Fruit fly (Drosophila melanogaster) whole organism, embryonic: Measurements from ENCODE around the gene CG10252.

ENCODE experiments used
- Atf-2 ChIP-seq: fragments of 200-800 bp; sonication (Bioruptor generic); optimal IDR thresholded peaks from 2 replicates; lab custom pipeline; 2016; ENCODE audit warnings: missing biosample characterization, missing genetic modification characterization
- CG10209 ChIP-seq: fragments of 200-800 bp; sonication (Bioruptor generic); optimal IDR thresholded peaks from 3 replicates; lab custom pipeline; 2017; ENCODE audit warnings: missing biosample characterization, mild to moderate bottlenecking, missing genetic modification characterization, missing genetic modification reagents
- CG1024 ChIP-seq: fragments of 200-800 bp; sonication (Bioruptor generic); IDR thresholded peaks from 2 replicates; pipeline ENCODE4 v1.3.6; 2022; ENCODE audit warnings: missing biosample characterization, missing genetic modification characterization
- CG11723 ChIP-seq: fragments of 200-800 bp; sonication (Bioruptor generic); optimal IDR thresholded peaks from 2 replicates; lab custom pipeline; 2017; ENCODE audit warnings: missing biosample characterization, mild to moderate bottlenecking, missing genetic modification characterization
- CG12299 ChIP-seq: fragments of 200-800 bp; sonication (Bioruptor generic); optimal IDR thresholded peaks from 2 replicates; lab custom pipeline; 2018; ENCODE audit warnings: missing biosample characterization, mild to moderate bottlenecking, missing genetic modification characterization
- CG12769 ChIP-seq: fragments of 200-800 bp; sonication (Bioruptor generic); optimal IDR thresholded peaks from 2 replicates; lab custom pipeline; 2019; ENCODE audit warnings: missing biosample characterization, mild to moderate bottlenecking, missing genetic modification characterization, moderate library complexity
- CG13624 ChIP-seq: fragments of 200-800 bp; sonication (Bioruptor generic); optimal IDR thresholded peaks from 2 replicates; lab custom pipeline; 2016; ENCODE audit warnings: missing biosample characterization, missing genetic modification characterization
- CG14014 ChIP-seq: fragments of 200-800 bp; sonication (Bioruptor generic); IDR thresholded peaks from 2 replicates; pipeline ENCODE4 v1.3.6; 2022; ENCODE audit warnings: missing biosample characterization, missing genetic modification characterization
- CG18262 ChIP-seq: fragments of 200-800 bp; optimal IDR thresholded peaks from 3 replicates; lab custom pipeline; 2019; ENCODE audit warnings: missing biosample characterization, mild to moderate bottlenecking, missing genetic modification characterization, moderate library complexity
- CG32532 ChIP-seq: fragments of 200-800 bp; sonication (Bioruptor generic); IDR thresholded peaks from 2 replicates; pipeline ENCODE4 v1.3.6; 2022; ENCODE audit warnings: missing biosample characterization, missing genetic modification characterization
- CG3847 ChIP-seq: fragments of 200-800 bp; sonication (Bioruptor generic); IDR thresholded peaks from 2 replicates; pipeline ENCODE4 v1.3.6; 2022; ENCODE audit warnings: missing biosample characterization, missing genetic modification characterization
- CG4730 ChIP-seq: fragments of 200-800 bp; sonication (Bioruptor generic); IDR thresholded peaks from 2 replicates; pipeline ENCODE4 v1.3.6; 2022; ENCODE audit warnings: missing biosample characterization, missing genetic modification characterization
- CG6175 ChIP-seq: fragments of 200-800 bp; sonication (Bioruptor generic); IDR thresholded peaks from 3 replicates; pipeline ENCODE4 v1.3.6; 2022; ENCODE audit warnings: missing biosample characterization, missing genetic modification characterization
- CG6254 ChIP-seq: fragments of 200-800 bp; sonication (Bioruptor generic); optimal IDR thresholded peaks from 3 replicates; lab custom pipeline; 2017; ENCODE audit warnings: mild to moderate bottlenecking, missing biosample characterization, missing genetic modification reagents, missing genetic modification characterization
- CG6813 ChIP-seq: fragments of 200-800 bp; sonication (Bioruptor generic); optimal IDR thresholded peaks from 2 replicates; lab custom pipeline; 2017; ENCODE audit warnings: missing biosample characterization, missing genetic modification characterization, mild to moderate bottlenecking, moderate library complexity, missing genetic modification reagents
- CG7786 ChIP-seq: fragments of 200-800 bp; sonication (Bioruptor generic); optimal IDR thresholded peaks from 2 replicates; lab custom pipeline; 2016; ENCODE audit warnings: missing biosample characterization, missing genetic modification characterization
- CTCF ChIP-seq: fragments of 200-800 bp; sonication (Bioruptor generic); optimal IDR thresholded peaks from 2 replicates; lab custom pipeline; 2017; ENCODE audit warnings: missing biosample characterization, mild to moderate bottlenecking, missing genetic modification characterization, moderate library complexity
- D19A ChIP-seq: fragments of 200-800 bp; optimal IDR thresholded peaks from 3 replicates; lab custom pipeline; 2019; ENCODE audit warnings: missing biosample characterization, mild to moderate bottlenecking, missing genetic modification characterization, moderate library complexity
- HLH54F ChIP-seq: fragments of 200-800 bp; sonication (Bioruptor generic); optimal IDR thresholded peaks from 3 replicates; lab custom pipeline; 2016; ENCODE audit warnings: missing biosample characterization, missing genetic modification characterization
- Hr51 ChIP-seq, 2 experiments: fragments of 200-800 bp; sonication (Bioruptor generic); optimal IDR thresholded peaks; 2 replicates in 1 of 2; 3 replicates in 1 of 2; lab custom pipeline; 2016 to 2018; ENCODE audit warnings: missing biosample characterization in 2 of 2, missing genetic modification characterization in 2 of 2, mild to moderate bottlenecking in 1 of 2, moderate library complexity in 1 of 2
- Lhr ChIP-seq: fragments of 200-800 bp; sonication (Bioruptor generic); optimal IDR thresholded peaks from 3 replicates; lab custom pipeline; 2017; ENCODE audit warnings: mild to moderate bottlenecking, missing biosample characterization, missing genetic modification reagents, missing genetic modification characterization
- Med ChIP-seq: fragments of 200-800 bp; sonication (Bioruptor generic); peaks from one replicate; lab custom pipeline; 2016; ENCODE audit warnings: missing biosample characterization, missing genetic modification characterization, mild to moderate bottlenecking, inconsistent platforms, moderate library complexity
- NK7.1 ChIP-seq: fragments of 200-800 bp; sonication (Bioruptor generic); optimal IDR thresholded peaks from 3 replicates; lab custom pipeline; 2016; ENCODE audit warnings: missing biosample characterization, missing genetic modification characterization
- Nf-YA ChIP-seq: fragments of 200-800 bp; sonication (Bioruptor generic); IDR thresholded peaks from 2 replicates; pipeline ENCODE4 v1.3.6; 2022; ENCODE audit warnings: missing biosample characterization, missing genetic modification characterization
- Oaz ChIP-seq: fragments of 200-800 bp; sonication (Bioruptor generic); IDR thresholded peaks from 2 replicates; pipeline ENCODE4 v1.3.6; 2022; ENCODE audit warnings: missing biosample characterization, missing genetic modification characterization
- Optix ChIP-seq: fragments of 200-800 bp; sonication (Bioruptor generic); IDR thresholded peaks from 3 replicates; pipeline ENCODE4 v1.3.6; 2022; ENCODE audit warnings: missing biosample characterization, missing genetic modification characterization
- PHDP ChIP-seq: fragments of 200-800 bp; sonication (Bioruptor generic); optimal IDR thresholded peaks from 3 replicates; lab custom pipeline; 2018; ENCODE audit warnings: missing biosample characterization, mild to moderate bottlenecking, missing genetic modification characterization, moderate library complexity
- Sin3A ChIP-seq: fragments of >200 bp; optimal IDR thresholded peaks from 2 replicates; lab custom pipeline; 2018
- Sox100B ChIP-seq: fragments of 200-800 bp; sonication (Bioruptor generic); optimal IDR thresholded peaks from 3 replicates; lab custom pipeline; 2018; ENCODE audit warnings: missing biosample characterization, mild to moderate bottlenecking, missing genetic modification characterization
- Stat92E ChIP-seq, 3 experiments: fragments of >200 bp in 2 of 3; fragments of 200-800 bp in 1 of 3; sonication (Bioruptor generic) in 1 of 3; optimal IDR thresholded peaks; 2 replicates each; lab custom pipeline; 2017 to 2019; ENCODE audit warnings: missing biosample characterization in 3 of 3, missing genetic modification characterization in 3 of 3, mild to moderate bottlenecking in 1 of 3, moderate library complexity in 1 of 3
- ash1 ChIP-seq: fragments of 200-800 bp; sonication (Bioruptor generic); optimal IDR thresholded peaks from 2 replicates; lab custom pipeline; 2018; ENCODE audit warnings: missing biosample characterization, mild to moderate bottlenecking, missing genetic modification characterization
- bcd ChIP-seq: fragments of 200-800 bp; sonication (Bioruptor generic); optimal IDR thresholded peaks from 2 replicates; lab custom pipeline; 2017; ENCODE audit warnings: missing biosample characterization, mild to moderate bottlenecking, missing genetic modification characterization
- ci ChIP-seq: fragments of 200-800 bp; sonication (Bioruptor generic); IDR thresholded peaks from 3 replicates; pipeline ENCODE4 v1.3.6; 2022; ENCODE audit warnings: missing biosample characterization, missing genetic modification characterization
- corto ChIP-seq: fragments of 200-800 bp; sonication (Bioruptor generic); optimal IDR thresholded peaks from 2 replicates; lab custom pipeline; 2016; ENCODE audit warnings: missing biosample characterization, mild to moderate bottlenecking, missing genetic modification characterization, moderate library complexity
- croc ChIP-seq: fragments of 200-800 bp; sonication (Bioruptor generic); conservative IDR thresholded peaks from 3 replicates; pipeline ENCODE4 v1.3.6; 2022; ENCODE audit warnings: missing biosample characterization, missing genetic modification characterization
- dan ChIP-seq: fragments of 200-800 bp; sonication (Bioruptor generic); IDR thresholded peaks from 2 replicates; pipeline ENCODE4 v1.3.6; 2022; ENCODE audit warnings: missing biosample characterization, missing genetic modification characterization
- dati ChIP-seq: fragments of 200-800 bp; sonication (Bioruptor generic); IDR thresholded peaks from 2 replicates; pipeline ENCODE4 v1.3.6; 2022; ENCODE audit warnings: missing biosample characterization, missing genetic modification characterization
- dysf ChIP-seq: fragments of 200-800 bp; sonication (Bioruptor generic); IDR thresholded peaks from 3 replicates; pipeline ENCODE4 v1.3.6; 2022; ENCODE audit warnings: missing biosample characterization, missing genetic modification characterization
- eve ChIP-seq, 2 experiments: fragments of >200 bp; optimal IDR thresholded peaks; 2 replicates each; lab custom pipeline; 2017; ENCODE audit warnings: missing biosample characterization in 2 of 2, missing genetic modification characterization in 2 of 2
- fd3F ChIP-seq: fragments of 200-800 bp; sonication (Bioruptor generic); optimal IDR thresholded peaks from 2 replicates; lab custom pipeline; 2018; ENCODE audit warnings: missing biosample characterization, mild to moderate bottlenecking, missing genetic modification characterization, moderate library complexity
- gce ChIP-seq: fragments of 200-800 bp; sonication (Bioruptor generic); IDR thresholded peaks from 3 replicates; pipeline ENCODE4 v1.3.6; 2022; ENCODE audit warnings: missing biosample characterization, missing genetic modification characterization
- h ChIP-seq: fragments of >200 bp; optimal IDR thresholded peaks from 2 replicates; lab custom pipeline; 2017
- insv ChIP-seq, 2 experiments: fragments of 200-800 bp; sonication (Bioruptor generic); optimal IDR thresholded peaks; 3 replicates each; lab custom pipeline; 2016 to 2018; ENCODE audit warnings: missing biosample characterization in 2 of 2, missing genetic modification characterization in 2 of 2
- lmd ChIP-seq: fragments of 200-800 bp; sonication (Bioruptor generic); IDR thresholded peaks from 2 replicates; pipeline ENCODE4 v1.3.6; 2022; ENCODE audit warnings: missing biosample characterization, missing genetic modification characterization
- row ChIP-seq: fragments of 200-800 bp; sonication (Bioruptor generic); IDR thresholded peaks from 3 replicates; pipeline ENCODE4 v1.3.6; 2022; ENCODE audit warnings: missing biosample characterization, missing genetic modification characterization
- run ChIP-seq: fragments of 200-800 bp; sonication (Bioruptor generic); optimal IDR thresholded peaks from 3 replicates; lab custom pipeline; 2018; ENCODE audit warnings: missing biosample characterization, mild to moderate bottlenecking, missing genetic modification characterization
- seq ChIP-seq: fragments of 200-800 bp; sonication (Bioruptor generic); IDR thresholded peaks from 2 replicates; pipeline ENCODE4 v1.3.6; 2022; ENCODE audit warnings: missing biosample characterization, missing genetic modification characterization
- slbo ChIP-seq: fragments of 200-800 bp; sonication (Bioruptor generic); IDR thresholded peaks from 2 replicates; pipeline ENCODE4 v1.3.6; 2022; ENCODE audit warnings: missing biosample characterization, missing genetic modification characterization
- stwl ChIP-seq: fragments of 200-800 bp; sonication (Bioruptor generic); optimal IDR thresholded peaks from 3 replicates; lab custom pipeline; 2018; ENCODE audit warnings: missing biosample characterization, mild to moderate bottlenecking, missing genetic modification characterization, moderate library complexity
- ttk ChIP-seq: fragments of 200-800 bp; sonication (Bioruptor generic); IDR thresholded peaks from 2 replicates; pipeline ENCODE4 v2.1.2; 2022; ENCODE audit warnings: missing biosample characterization, missing genetic modification characterization
- usp ChIP-seq: fragments of >200 bp; optimal IDR thresholded peaks from 2 replicates; lab custom pipeline; 2017; ENCODE audit warnings: missing biosample characterization, missing genetic modification characterization
- zen ChIP-seq: fragments of 200-800 bp; sonication (Bioruptor generic); optimal IDR thresholded peaks from 3 replicates; lab custom pipeline; 2018; ENCODE audit warnings: missing biosample characterization, mild to moderate bottlenecking, missing genetic modification characterization, moderate library complexity

Gene CG10252

dm6 chr3R:23713901-23714300, 17.9 kb upstream of the CG10252 start:
- TF ChIP-seq CG18262 (tag; lab: Kevin White, UChicago) (peak; percentile 35), Nf-YA (GFP tag; lab: Robert Waterston, UW) (peak; percentile 36; the same call in 1 of the 2 replicates), CG1024 (0 out of 2 replicates have a peak, but pooled peaks have one; percentile 18), dan (no peak), Hr51 (GFP tag; optimal IDR thresholded peaks at IDR 0.05; lab: Kevin White, UChicago) (peak in 1 of 2 experiments; percentile 77), lmd (GFP tag; lab: Robert Waterston, UW) (0 out of 2 replicates have a peak, but pooled peaks have one; percentile 13), CG3847 (0 out of 2 replicates have a peak, but pooled peaks have one; percentile 14), Atf-2 (GFP tag; lab: Kevin White, UChicago) (peak; percentile 50), usp (GFP tag; lab: Kevin White, UChicago) (no peak), croc (no peak; the same call in 2 of the 3 replicates), CG6175 (GFP tag; lab: Robert Waterston, UW) (no peak), fd3F (peak; percentile 40), CG11723 (no peak), ttk (GFP tag; lab: Robert Waterston, UW) (peak; percentile 70), CG7786 (GFP tag; lab: Kevin White, UChicago) (peak; percentile 28), eve (GFP tag; optimal IDR thresholded peaks at IDR 0.05; lab: Kevin White, UChicago) (peak in 1 of 2 experiments; percentile 64), CG4730 (GFP tag; lab: Robert Waterston, UW) (0 out of 2 replicates have a peak, but pooled peaks have one; percentile 15), CG10209 (GFP tag; lab: Kevin White, UChicago) (peak; percentile 57), corto (GFP tag; lab: Kevin White, UChicago) (peak; percentile 36), seq (GFP tag; lab: Robert Waterston, UW) (0 out of 2 replicates have a peak, but pooled peaks have one; percentile 48), CTCF (GFP tag; lab: Kevin White, UChicago) (peak; percentile 9), run (tag; lab: Kevin White, UChicago) (peak; percentile 1), CG32532 (GFP tag; lab: Robert Waterston, UW) (no peak), gce (peak; percentile 62; the same call in 1 of the 3 replicates), CG12299 (peak; percentile 2), Med (GFP tag; lab: Kevin White, UChicago) (no peak), PHDP (tag; lab: Kevin White, UChicago) (peak; percentile 72), Sox100B (GFP tag; lab: Kevin White, UChicago) (peak; percentile 57), Stat92E (GFP tag; optimal IDR thresholded peaks at IDR 0.05; lab: Kevin White, UChicago) (no peak), CG6254 (GFP tag; lab: Kevin White, UChicago) (peak; percentile 46), ash1 (no peak), Sin3A (lab: Kevin White, UChicago) (no peak), zen (tag; lab: Kevin White, UChicago) (peak; percentile 79), NK7.1 (GFP tag; lab: Kevin White, UChicago) (no peak), stwl (tag; lab: Kevin White, UChicago) (no peak), slbo (GFP tag; lab: Robert Waterston, UW) (peak; percentile 65), Lhr (GFP tag; lab: Kevin White, UChicago) (peak; percentile 5), ci (GFP tag; lab: Robert Waterston, UW) (peak; percentile 86), bcd (GFP tag; lab: Kevin White, UChicago) (peak; percentile 47), insv (GFP tag; optimal IDR thresholded peaks at IDR 0.05; lab: Kevin White, UChicago) (no peak), HLH54F (GFP tag; lab: Kevin White, UChicago) (peak; percentile 9), dati (GFP tag; lab: Robert Waterston, UW) (no peak), h (lab: Kevin White, UChicago) (no peak), CG14014 (peak; percentile 63), CG12769 (tag; lab: Kevin White, UChicago) (peak; percentile 39), row (GFP tag; lab: Robert Waterston, UW) (peak; percentile 84), D19A (tag; lab: Kevin White, UChicago) (peak; percentile 59), dysf (GFP tag; lab: Robert Waterston, UW) (peak; percentile 59; the same call in 1 of the 3 replicates), Oaz (peak; percentile 54), Optix (peak; percentile 29; the same call in 1 of the 3 replicates), CG13624 (peak; percentile 10), CG6813 (GFP tag; lab: Kevin White, UChicago) (peak; percentile 16)
